Worm (Caenorhabditis elegans): ENCODE results near the gene C31C9.9.

DNA sequence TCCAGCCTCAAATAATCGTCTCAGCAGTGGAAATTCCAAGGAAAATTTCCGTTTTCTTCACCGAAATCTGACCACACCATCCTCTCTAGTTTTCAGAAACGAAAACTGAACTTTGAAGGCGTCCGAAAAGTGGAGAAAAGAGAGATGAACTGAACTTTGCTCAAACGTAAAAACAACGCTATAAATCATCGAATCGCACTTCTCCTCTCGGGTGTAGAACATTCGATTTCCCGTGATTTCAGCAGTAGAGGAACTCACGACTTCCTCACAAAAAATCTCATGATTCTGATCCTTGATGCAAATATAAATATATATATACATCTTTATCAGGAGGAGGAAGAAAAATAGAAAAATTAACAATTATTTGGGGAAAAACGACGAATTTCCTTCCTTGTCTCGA, 20.4 kb downstream of the C31C9.9 start:
- TF ChIP-seq mxl-2 (GFP tag; conservative IDR thresholded peaks at IDR 0.05) (no peak), pha-4 (GFP tag; IDR thresholded peaks at IDR 0.05) (no peak), pha-4 (tag; optimal IDR thresholded peaks at IDR 0.05) (no peak), jun-1 (tag; optimal IDR thresholded peaks at IDR 0.05) (no peak), hif-1 (tag; optimal IDR thresholded peaks at IDR 0.05) (no peak), zfp-3 (GFP tag; conservative IDR thresholded peaks at IDR 0.05) (no peak), nhr-25 (tag; optimal IDR thresholded peaks at IDR 0.05; ENCODE audit: borderline replicate concordance, insufficient read depth) (no peak), lir-3 (tag; optimal IDR thresholded peaks at IDR 0.05) (no peak), ceh-82 (tag; optimal IDR thresholded peaks at IDR 0.05) (no peak), lsy-2 (tag; optimal IDR thresholded peaks at IDR 0.05) (no peak)

Data from whole organism, L4 larva.